Fruit fly (Drosophila melanogaster): ENCODE data around the gene Sfp24F.

The Sfp24F gene

dm6 chr2L:4393842-4394421, 47.9 kb downstream of the Sfp24F start, which contains the start of gene CG3652 (continued):
- TF ChIP-seq CG10147 (GFP tag; optimal IDR thresholded peaks at IDR 0.05) = no peak
- peak; percentile 78 for TF ChIP-seq CG9797 (GFP tag; optimal IDR thresholded peaks at IDR 0.05)
- TF ChIP-seq CG6254 (GFP tag; optimal IDR thresholded peaks at IDR 0.05) = no peak
- TF ChIP-seq CG8281 (tag; optimal IDR thresholded peaks at IDR 0.05) = no peak
- TF ChIP-seq seq (GFP tag; IDR thresholded peaks at IDR 0.05) = no peak
- TF ChIP-seq NC2β (GFP tag; optimal IDR thresholded peaks at IDR 0.05) = peak; percentile 14
- peak; percentile 62 for TF ChIP-seq CG10267 (tag; optimal IDR thresholded peaks at IDR 0.05)
- no peak for TF ChIP-seq ftz-f1 (GFP tag; optimal IDR thresholded peaks at IDR 0.05)
- no peak for TF ChIP-seq wor (GFP tag; IDR thresholded peaks at IDR 0.05)
- TF ChIP-seq CG11560 (tag; IDR thresholded peaks at IDR 0.05) = no peak
- TF ChIP-seq abd-A (tag; optimal IDR thresholded peaks at IDR 0.05) = no peak
- no peak for TF ChIP-seq CG11093 (GFP tag; IDR thresholded peaks at IDR 0.05)
- TF ChIP-seq ken (GFP tag; IDR thresholded peaks at IDR 0.05) = no peak
- TF ChIP-seq CG34224 (GFP tag; IDR thresholded peaks at IDR 0.05; ENCODE audit: partially characterized antibody) = peak; percentile 38; the same call in 1 of the 3 replicates
- TF ChIP-seq CG7556 (GFP tag; optimal IDR thresholded peaks at IDR 0.05) = no peak
- TF ChIP-seq Nf-YC (tag; optimal IDR thresholded peaks at IDR 0.05) = no peak
- TF ChIP-seq fd64A (GFP tag; optimal IDR thresholded peaks at IDR 0.05) = no peak
- no peak for TF ChIP-seq fd96Cb (tag; optimal IDR thresholded peaks at IDR 0.05)
- TF ChIP-seq Awh (GFP tag; IDR thresholded peaks at IDR 0.05) = no peak
- TF ChIP-seq rib (GFP tag; IDR thresholded peaks at IDR 0.05) = no peak
- TF ChIP-seq stwl (tag; optimal IDR thresholded peaks at IDR 0.05) = peak; percentile 38
- TF ChIP-seq esg (GFP tag; conservative IDR thresholded peaks at IDR 0.05) = no peak
- TF ChIP-seq MESR4 (GFP tag; optimal IDR thresholded peaks at IDR 0.05) = peak; percentile 54
- TF ChIP-seq slbo (GFP tag; IDR thresholded peaks at IDR 0.05) = peak; percentile 43; the same call in 1 of the 2 replicates
- no peak for TF ChIP-seq btn (GFP tag; optimal IDR thresholded peaks at IDR 0.05)
- no peak for TF ChIP-seq Hand (GFP tag; optimal IDR thresholded peaks at IDR 0.05)
- peak; percentile 20 for TF ChIP-seq hkb (optimal IDR thresholded peaks at IDR 0.05)
- no peak for TF ChIP-seq hkb (GFP tag; IDR thresholded peaks at IDR 0.05)
- TF ChIP-seq Oli (tag; optimal IDR thresholded peaks at IDR 0.05) = no peak
- TF ChIP-seq kay (GFP tag; optimal IDR thresholded peaks at IDR 0.05) = peak; percentile 33
- TF ChIP-seq ap (GFP tag; IDR thresholded peaks at IDR 0.05) = no peak
- TF ChIP-seq Lim3 (GFP tag; IDR thresholded peaks at IDR 0.05) = no peak
- no peak for TF ChIP-seq CG11723 (GFP tag; optimal IDR thresholded peaks at IDR 0.05)
- no peak for TF ChIP-seq pfk (GFP tag; optimal IDR thresholded peaks at IDR 0.05)
- TF ChIP-seq CG17361 (GFP tag; IDR thresholded peaks at IDR 0.05) = no peak
- TF ChIP-seq Optix (GFP tag; IDR thresholded peaks at IDR 0.05) = no peak
- no peak for TF ChIP-seq gsb (GFP tag; IDR thresholded peaks at IDR 0.05)
- no peak for TF ChIP-seq CG10431 (GFP tag; optimal IDR thresholded peaks at IDR 0.05)
- TF ChIP-seq nau (GFP tag; optimal IDR thresholded peaks at IDR 0.05) = no peak
- no peak for TF ChIP-seq CG12236 (GFP tag; optimal IDR thresholded peaks at IDR 0.05)
- no peak for TF ChIP-seq her (GFP tag; optimal IDR thresholded peaks at IDR 0.05)
- TF ChIP-seq CG10959 (GFP tag; IDR thresholded peaks at IDR 0.05) = no peak
- TF ChIP-seq gem (tag; optimal IDR thresholded peaks at IDR 0.05) = no peak
- TF ChIP-seq Eip74EF (GFP tag; optimal IDR thresholded peaks at IDR 0.05) = no peak
- no peak for TF ChIP-seq da (GFP tag; optimal IDR thresholded peaks at IDR 0.05)
- TF ChIP-seq Antp (GFP tag; optimal IDR thresholded peaks at IDR 0.05) = no peak
- no peak for TF ChIP-seq H15 (GFP tag; IDR thresholded peaks at IDR 0.05)
- TF ChIP-seq mirr (GFP tag; optimal IDR thresholded peaks at IDR 0.05) = no peak
- no peak for TF ChIP-seq Hmx (GFP tag; optimal IDR thresholded peaks at IDR 0.05)
- TF ChIP-seq CG14441 (GFP tag; IDR thresholded peaks at IDR 0.05) = no peak
- TF ChIP-seq Myb (GFP tag; optimal IDR thresholded peaks at IDR 0.05) = peak; percentile 68
- TF ChIP-seq dimm (GFP tag; IDR thresholded peaks at IDR 0.05) = no peak

Measured in whole organism, embryonic.